Fruit fly (Drosophila melanogaster) whole organism, embryonic: Measurements from ENCODE around the gene CG42449.

Experiments
- CG11696 ChIP-seq: fragments of 200-800 bp; sonication (Bioruptor generic); IDR thresholded peaks from 2 replicates; pipeline ENCODE4 v1.3.6; 2022; ENCODE audit warnings: missing biosample characterization, missing genetic modification characterization
- CG12659 ChIP-seq: fragments of 200-800 bp; sonication (Bioruptor generic); optimal IDR thresholded peaks from 3 replicates; lab custom pipeline; 2017; ENCODE audit warnings: mild to moderate bottlenecking, missing biosample characterization, missing genetic modification reagents, missing genetic modification characterization
- CG14050 ChIP-seq: fragments of 200-800 bp; sonication (Bioruptor generic); IDR thresholded peaks from 3 replicates; pipeline ENCODE4 v1.3.6; 2022; ENCODE audit warnings: missing biosample characterization, missing genetic modification characterization
- CG14965 ChIP-seq: fragments of 200-800 bp; sonication (Bioruptor generic); optimal IDR thresholded peaks from 2 replicates; lab custom pipeline; 2016; ENCODE audit warnings: missing biosample characterization, missing genetic modification characterization, borderline replicate concordance
- CG16779 ChIP-seq: fragments of 200-800 bp; sonication (Bioruptor generic); IDR thresholded peaks from 2 replicates; pipeline ENCODE4 v1.3.6; 2022; ENCODE audit warnings: missing biosample characterization, missing genetic modification characterization
- CG16815 ChIP-seq: fragments of 200-800 bp; sonication (Bioruptor generic); optimal IDR thresholded peaks from 3 replicates; lab custom pipeline; 2017; ENCODE audit warnings: missing biosample characterization, mild to moderate bottlenecking, missing genetic modification characterization
- CG17186 ChIP-seq: fragments of 200-800 bp; sonication (Bioruptor generic); optimal IDR thresholded peaks from 3 replicates; lab custom pipeline; 2017; ENCODE audit warnings: missing biosample characterization, missing genetic modification reagents, missing genetic modification characterization
- CG1792 ChIP-seq: fragments of 200-800 bp; sonication (Bioruptor generic); optimal IDR thresholded peaks from 2 replicates; lab custom pipeline; 2016; ENCODE audit warnings: missing biosample characterization, missing genetic modification characterization
- CG2116 ChIP-seq: fragments of 200-800 bp; sonication (Bioruptor generic); optimal IDR thresholded peaks from 3 replicates; lab custom pipeline; 2018; ENCODE audit warnings: missing biosample characterization, mild to moderate bottlenecking, missing genetic modification characterization
- CG2875 ChIP-seq: fragments of 200-800 bp; sonication (Bioruptor generic); optimal IDR thresholded peaks from 2 replicates; lab custom pipeline; 2017; ENCODE audit warnings: missing biosample characterization, mild to moderate bottlenecking, missing genetic modification characterization, missing genetic modification reagents
- CG2889 ChIP-seq: fragments of 200-800 bp; sonication (Bioruptor generic); IDR thresholded peaks from 3 replicates; pipeline ENCODE4 v1.3.6; 2022; ENCODE audit warnings: missing biosample characterization, missing genetic modification characterization
- CG34224 ChIP-seq: fragments of 200-800 bp; sonication (Bioruptor generic); IDR thresholded peaks from 3 replicates; pipeline ENCODE4 v1.3.6; 2022; ENCODE audit warnings: missing biosample characterization, missing genetic modification characterization; ENCODE audit not compliant: partially characterized antibody
- CG3995 ChIP-seq: fragments of 200-800 bp; sonication (Bioruptor generic); optimal IDR thresholded peaks from 3 replicates; lab custom pipeline; 2016; ENCODE audit warnings: missing biosample characterization, missing genetic modification characterization
- CG42726 ChIP-seq: fragments of 200-800 bp; sonication (Bioruptor generic); IDR thresholded peaks from 2 replicates; pipeline ENCODE4 v1.3.6; 2022; ENCODE audit warnings: missing biosample characterization, missing genetic modification characterization; ENCODE audit not compliant: partially characterized antibody
- CG7372 ChIP-seq: fragments of 200-800 bp; sonication (Bioruptor generic); IDR thresholded peaks from 2 replicates; pipeline ENCODE4 v1.3.6; 2022; ENCODE audit warnings: missing biosample characterization, missing genetic modification characterization
- CG7745 ChIP-seq: fragments of 200-800 bp; sonication (Bioruptor generic); optimal IDR thresholded peaks from 2 replicates; lab custom pipeline; 2018; ENCODE audit warnings: missing biosample characterization, mild to moderate bottlenecking, missing genetic modification characterization, moderate library complexity
- CG9797 ChIP-seq: fragments of 200-800 bp; sonication (Bioruptor generic); optimal IDR thresholded peaks from 3 replicates; lab custom pipeline; 2018; ENCODE audit warnings: missing biosample characterization, mild to moderate bottlenecking, missing genetic modification characterization
- Chrac-16 ChIP-seq: fragments of 200-800 bp; sonication (Bioruptor generic); optimal IDR thresholded peaks from 3 replicates; lab custom pipeline; 2016; ENCODE audit warnings: missing biosample characterization, missing genetic modification characterization
- Dbx ChIP-seq: fragments of 200-800 bp; sonication (Bioruptor generic); IDR thresholded peaks from 3 replicates; pipeline ENCODE4 v1.3.6; 2022; ENCODE audit warnings: missing biosample characterization, missing genetic modification characterization
- Doc2 ChIP-seq: fragments of 200-800 bp; sonication (Bioruptor generic); IDR thresholded peaks from 2 replicates; pipeline ENCODE4 v1.3.6; 2022; ENCODE audit warnings: missing biosample characterization, missing genetic modification characterization
- Fer2 ChIP-seq: fragments of 200-800 bp; sonication (Bioruptor generic); optimal IDR thresholded peaks from 2 replicates; lab custom pipeline; 2018; ENCODE audit warnings: missing biosample characterization, mild to moderate bottlenecking, missing genetic modification characterization, moderate library complexity
- Fer3 ChIP-seq: fragments of 200-800 bp; sonication (Bioruptor generic); optimal IDR thresholded peaks from 2 replicates; lab custom pipeline; 2018; ENCODE audit warnings: missing biosample characterization, mild to moderate bottlenecking, missing genetic modification characterization, moderate library complexity
- HLH3B ChIP-seq: fragments of 200-800 bp; sonication (Bioruptor generic); IDR thresholded peaks from 2 replicates; pipeline ENCODE4 v1.3.6; 2022; ENCODE audit warnings: missing biosample characterization, missing genetic modification characterization
- HmgZ ChIP-seq: fragments of 200-800 bp; sonication (Bioruptor generic); optimal IDR thresholded peaks from 2 replicates; lab custom pipeline; 2018; ENCODE audit warnings: missing biosample characterization, mild to moderate bottlenecking, missing genetic modification characterization
- Lhr ChIP-seq: fragments of 200-800 bp; sonication (Bioruptor generic); optimal IDR thresholded peaks from 3 replicates; lab custom pipeline; 2017; ENCODE audit warnings: mild to moderate bottlenecking, missing biosample characterization, missing genetic modification reagents, missing genetic modification characterization
- MBD-R2 ChIP-seq: fragments of 200-800 bp; sonication (Bioruptor generic); IDR thresholded peaks from 2 replicates; pipeline ENCODE4 v1.3.6; 2022; ENCODE audit warnings: missing biosample characterization, missing genetic modification characterization
- NFAT ChIP-seq: fragments of 200-800 bp; sonication (Bioruptor generic); IDR thresholded peaks from 2 replicates; pipeline ENCODE4 v1.3.6; 2022; ENCODE audit warnings: missing biosample characterization, missing genetic modification characterization
- Nf-YC ChIP-seq: fragments of 200-800 bp; optimal IDR thresholded peaks from 3 replicates; lab custom pipeline; 2019; ENCODE audit warnings: missing biosample characterization, mild to moderate bottlenecking, missing genetic modification characterization, moderate library complexity
- Oli ChIP-seq: fragments of 200-800 bp; sonication (Bioruptor generic); optimal IDR thresholded peaks from 2 replicates; lab custom pipeline; 2018; ENCODE audit warnings: missing biosample characterization, mild to moderate bottlenecking, missing genetic modification characterization, moderate library complexity
- Ptx1 ChIP-seq: fragments of 200-800 bp; sonication (Bioruptor generic); IDR thresholded peaks from 2 replicates; pipeline ENCODE4 v1.3.6; 2022; ENCODE audit warnings: missing biosample characterization, missing genetic modification characterization
- Scr ChIP-seq: fragments of 200-800 bp; sonication (Bioruptor generic); IDR thresholded peaks from 2 replicates; pipeline ENCODE4 v1.3.6; 2022; ENCODE audit warnings: missing biosample characterization, missing genetic modification characterization; ENCODE audit not compliant: partially characterized antibody
- Sry-β ChIP-seq: fragments of 200-800 bp; sonication (Bioruptor generic); optimal IDR thresholded peaks from 2 replicates; lab custom pipeline; 2018; ENCODE audit warnings: missing biosample characterization, mild to moderate bottlenecking, missing genetic modification characterization, moderate library complexity
- Sry-δ ChIP-seq: fragments of 200-800 bp; sonication (Bioruptor generic); optimal IDR thresholded peaks from 2 replicates; lab custom pipeline; 2016; ENCODE audit warnings: missing biosample characterization, missing genetic modification characterization
- Tbp ChIP-seq: fragments of >200 bp; optimal IDR thresholded peaks from 2 replicates; lab custom pipeline; 2018; ENCODE audit warnings: missing biosample characterization, missing genetic modification characterization
- ab ChIP-seq: fragments of 200-800 bp; sonication (Bioruptor generic); optimal IDR thresholded peaks from 2 replicates; lab custom pipeline; 2016; ENCODE audit warnings: missing biosample characterization, missing genetic modification characterization
- ato ChIP-seq: fragments of 200-800 bp; sonication (Bioruptor generic); IDR thresholded peaks from 2 replicates; pipeline ENCODE4 v1.3.6; 2022; ENCODE audit warnings: missing biosample characterization, missing genetic modification characterization; ENCODE audit not compliant: partially characterized antibody
- crc ChIP-seq: fragments of 200-800 bp; sonication (Bioruptor generic); optimal IDR thresholded peaks from 2 replicates; lab custom pipeline; 2016; ENCODE audit warnings: missing biosample characterization, missing genetic modification characterization
- en ChIP-seq: fragments of 200-800 bp; sonication (Bioruptor generic); optimal IDR thresholded peaks from 2 replicates; lab custom pipeline; 2016; ENCODE audit warnings: missing biosample characterization, missing genetic modification characterization
- gem ChIP-seq: fragments of 200-800 bp; sonication (Bioruptor generic); optimal IDR thresholded peaks from 2 replicates; lab custom pipeline; 2019; ENCODE audit warnings: missing biosample characterization, mild to moderate bottlenecking, missing genetic modification characterization, moderate library complexity
- grn ChIP-seq: fragments of 200-800 bp; sonication (Bioruptor generic); optimal IDR thresholded peaks from 3 replicates; lab custom pipeline; 2017; ENCODE audit warnings: missing biosample characterization, missing genetic modification characterization
- jumu ChIP-seq: fragments of 200-800 bp; sonication (Bioruptor generic); optimal IDR thresholded peaks from 3 replicates; lab custom pipeline; 2016; ENCODE audit warnings: missing biosample characterization, missing genetic modification characterization
- kni ChIP-seq: fragments of 200-800 bp; sonication (Bioruptor generic); optimal IDR thresholded peaks from 3 replicates; lab custom pipeline; 2017; ENCODE audit warnings: mild to moderate bottlenecking, missing biosample characterization, missing genetic modification reagents, missing genetic modification characterization
- nom ChIP-seq: fragments of 200-800 bp; sonication (Bioruptor generic); optimal IDR thresholded peaks from 2 replicates; lab custom pipeline; 2017; ENCODE audit warnings: missing biosample characterization, missing genetic modification characterization, mild to moderate bottlenecking, moderate library complexity, missing genetic modification reagents
- odd ChIP-seq: fragments of 200-800 bp; sonication (Bioruptor generic); optimal IDR thresholded peaks from 2 replicates; lab custom pipeline; 2017; ENCODE audit warnings: missing biosample characterization, mild to moderate bottlenecking, missing genetic modification characterization
- onecut ChIP-seq: fragments of 200-800 bp; sonication (Bioruptor generic); IDR thresholded peaks from 2 replicates; pipeline ENCODE4 v1.3.6; 2022; ENCODE audit warnings: missing biosample characterization, missing genetic modification characterization
- otp ChIP-seq: fragments of 200-800 bp; sonication (Bioruptor generic); IDR thresholded peaks from 3 replicates; pipeline ENCODE4, ENCODE4 v1.3.6; 2022; ENCODE audit warnings: missing biosample characterization, missing genetic modification characterization
- pb ChIP-seq: fragments of 200-800 bp; sonication (Bioruptor generic); optimal IDR thresholded peaks from 3 replicates; lab custom pipeline; 2016; ENCODE audit warnings: missing biosample characterization, missing genetic modification characterization
- pho ChIP-seq: fragments of 200-800 bp; sonication (Bioruptor generic); optimal IDR thresholded peaks from 2 replicates; lab custom pipeline; 2016; ENCODE audit warnings: missing biosample characterization, missing genetic modification characterization
- stwl ChIP-seq: fragments of 200-800 bp; sonication (Bioruptor generic); optimal IDR thresholded peaks from 3 replicates; lab custom pipeline; 2018; ENCODE audit warnings: missing biosample characterization, mild to moderate bottlenecking, missing genetic modification characterization, moderate library complexity
- vfl ChIP-seq: fragments of 200-800 bp; sonication (Bioruptor generic); optimal IDR thresholded peaks from 2 replicates; lab custom pipeline; 2016; ENCODE audit warnings: missing biosample characterization, missing genetic modification characterization

Gene CG42449

DNA sequence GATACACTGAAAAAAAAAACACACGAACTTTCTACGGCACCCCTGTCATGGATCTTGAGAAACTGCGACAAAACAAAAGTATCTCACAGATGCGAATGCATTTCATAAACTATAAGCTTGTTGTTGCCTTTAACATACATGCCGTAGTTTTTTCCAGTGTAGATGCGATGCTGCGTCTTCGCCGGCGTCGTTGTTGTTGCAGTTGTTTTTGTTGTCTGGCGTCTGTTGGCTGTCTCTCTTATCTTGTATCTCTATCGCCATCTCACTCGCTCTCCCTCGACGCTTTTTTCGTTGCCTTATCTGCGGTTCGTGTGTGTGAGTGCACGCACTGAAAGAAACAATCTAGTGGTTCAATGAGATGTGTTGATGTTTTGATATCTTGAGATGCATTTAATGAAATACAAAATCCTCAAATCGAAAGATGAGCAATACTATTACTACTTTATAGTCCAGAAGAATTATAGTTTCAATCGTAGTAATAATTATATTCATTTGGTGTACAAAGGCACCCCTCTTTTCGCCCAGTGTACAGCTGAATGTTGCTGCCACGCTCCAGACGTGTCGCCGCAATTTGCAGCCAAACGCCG, 13.5 kb downstream of the CG42449 start (continued):
- TF ChIP-seq HLH3B (GFP tag; lab: Robert Waterston, UW) (peak; percentile 97), CG1792 (GFP tag; lab: Kevin White, UChicago) (peak; percentile 97), ab (GFP tag; lab: Kevin White, UChicago) (peak; percentile 98), CG11696 (GFP tag; lab: Robert Waterston, UW) (peak; percentile 81), Tbp (GFP tag; lab: Kevin White, UChicago) (no peak), CG34224 (GFP tag; lab: Robert Waterston, UW) (no peak), Nf-YC (tag; lab: Kevin White, UChicago) (peak; percentile 64), NFAT (GFP tag; lab: Robert Waterston, UW) (peak; percentile 91), CG2889 (GFP tag; lab: Robert Waterston, UW) (peak; percentile 90), onecut (peak; percentile 97), Ptx1 (peak; percentile 96), Fer3 (tag; lab: Kevin White, UChicago) (peak; percentile 90), CG7745 (tag; lab: Kevin White, UChicago) (peak; percentile 6), Scr (no peak), CG12659 (GFP tag; lab: Kevin White, UChicago) (peak; percentile 96), MBD-R2 (GFP tag; lab: Robert Waterston, UW) (peak; percentile 83), pb (GFP tag; lab: Kevin White, UChicago) (peak; percentile 96), CG16779 (GFP tag; lab: Robert Waterston, UW) (peak; percentile 93), Doc2 (peak; percentile 78; the same call in 1 of the 2 replicates), stwl (tag; lab: Kevin White, UChicago) (peak; percentile 45), jumu (GFP tag; lab: Kevin White, UChicago) (peak; percentile 99), Sry-δ (GFP tag; lab: Kevin White, UChicago) (peak; percentile 72), grn (GFP tag; lab: Kevin White, UChicago) (peak; percentile 99), CG17186 (GFP tag; lab: Kevin White, UChicago) (peak; percentile 86), CG16815 (GFP tag; lab: Kevin White, UChicago) (peak; percentile 96), CG2116 (GFP tag; lab: Kevin White, UChicago) (peak; percentile 79), Chrac-16 (peak; percentile 97), Lhr (GFP tag; lab: Kevin White, UChicago) (peak; percentile 87), ato (no peak), nom (GFP tag; lab: Kevin White, UChicago) (peak; percentile 97), crc (peak; percentile 95), Sry-β (GFP tag; lab: Kevin White, UChicago) (peak; percentile 69), Oli (peak; percentile 95), kni (GFP tag; lab: Kevin White, UChicago) (peak; percentile 87), CG14050 (peak; percentile 94), en (GFP tag; lab: Kevin White, UChicago) (peak; percentile 95), CG9797 (peak; percentile 40), odd (GFP tag; lab: Kevin White, UChicago) (peak; percentile 93), Dbx (GFP tag; lab: Robert Waterston, UW) (peak; percentile 90), CG7372 (GFP tag; lab: Robert Waterston, UW) (peak; percentile 92), HmgZ (tag; lab: Kevin White, UChicago) (peak; percentile 86), vfl (GFP tag; lab: Kevin White, UChicago) (peak; percentile 91), CG42726 (GFP tag; lab: Robert Waterston, UW) (no peak), CG2875 (GFP tag; lab: Kevin White, UChicago) (peak; percentile 95), pho (peak; percentile 94), CG3995 (peak; percentile 76), gem (tag; lab: Kevin White, UChicago) (peak; percentile 95), otp (peak; percentile 98), Fer2 (peak; percentile 85), CG14965 (peak; percentile 92)
